Worm (Caenorhabditis elegans) whole organism, young adult: ENCODE data around the gene F10C5.3.

Source experiments
- C06A6.2 ChIP-seq: fragments of 200-800 bp; sonication (Bioruptor generic); conservative IDR thresholded peaks from 2 replicates; pipeline ENCODE4 v1.3.6; 2022; ENCODE audit warnings: missing genetic modification characterization, missing compliant biosample characterization
- F22D6.2 ChIP-seq: sonication (generic microtip); optimal IDR thresholded peaks from 2 replicates; lab custom pipeline; 2016; ENCODE audit warnings: mild to moderate bottlenecking, missing genetic modification characterization, missing compliant biosample characterization
- F37B4.10 ChIP-seq: fragments of 200-800 bp; sonication (Bioruptor generic); IDR thresholded peaks from 2 replicates; pipeline ENCODE4 v1.3.6; 2022; ENCODE audit warnings: missing genetic modification characterization, missing compliant biosample characterization
- F49E8.2 ChIP-seq: sonication (generic microtip); optimal IDR thresholded peaks from 3 replicates; lab custom pipeline; 2017; ENCODE audit warnings: missing genetic modification characterization, mild to moderate bottlenecking, missing compliant biosample characterization, antibody characterized with exemption, moderate library complexity; ENCODE audit not compliant: insufficient read depth
- F57A8.1 ChIP-seq: fragments of 200-800 bp; sonication (Bioruptor generic); optimal IDR thresholded peaks from 2 replicates; lab custom pipeline; 2018; ENCODE audit warnings: mild to moderate bottlenecking, missing genetic modification characterization, moderate library complexity, missing compliant biosample characterization
- K11D2.4 ChIP-seq: fragments of 200-800 bp; sonication (Bioruptor generic); IDR thresholded peaks from 2 replicates; pipeline ENCODE4 v1.3.6; 2022; ENCODE audit warnings: missing genetic modification reagents, missing genetic modification characterization, missing compliant biosample characterization
- T07F8.4 ChIP-seq: sonication (generic microtip); optimal IDR thresholded peaks from 2 replicates; lab custom pipeline; 2016; ENCODE audit warnings: mild to moderate bottlenecking, missing genetic modification characterization, moderate library complexity, missing compliant biosample characterization
- akir-1 ChIP-seq: fragments of 200-800 bp; sonication (Bioruptor generic); optimal IDR thresholded peaks from 2 replicates; lab custom pipeline; 2018; ENCODE audit warnings: mild to moderate bottlenecking, missing genetic modification characterization, moderate library complexity, missing compliant biosample characterization
- cebp-1 ChIP-seq, 2 experiments: fragments of 200-800 bp in 1 of 2; sonication (Bioruptor generic) in 1 of 2; sonication (generic microtip) in 1 of 2; IDR thresholded peaks in 1 of 2; optimal IDR thresholded peaks in 1 of 2; 2 replicates each; pipeline versions ENCODE4 v1.3.6 to Lab custom; 2017 to 2022; ENCODE audit warnings: missing compliant biosample characterization in 2 of 2, missing genetic modification characterization in 2 of 2, mild to moderate bottlenecking in 1 of 2, missing genetic modification reagents in 1 of 2, moderate library complexity in 1 of 2
- ceh-27 ChIP-seq: fragments of 200-800 bp; sonication (Bioruptor generic); optimal IDR thresholded peaks from 2 replicates; lab custom pipeline; 2018; ENCODE audit warnings: mild to moderate bottlenecking, missing genetic modification characterization, moderate library complexity, missing compliant biosample characterization
- ceh-79 ChIP-seq: sonication (generic microtip); optimal IDR thresholded peaks from 2 replicates; lab custom pipeline; 2017; ENCODE audit warnings: mild to moderate bottlenecking, missing genetic modification characterization, missing compliant biosample characterization
- egl-18 ChIP-seq: fragments of 200-800 bp; sonication (Bioruptor generic); IDR thresholded peaks from 2 replicates; pipeline ENCODE4 v1.3.6; 2022; ENCODE audit warnings: missing genetic modification reagents, missing genetic modification characterization, missing compliant biosample characterization
- hlh-12 ChIP-seq: sonication (generic microtip); optimal IDR thresholded peaks from 2 replicates; lab custom pipeline; 2016; ENCODE audit warnings: missing genetic modification characterization, missing compliant biosample characterization
- hlh-26 ChIP-seq: fragments of 200-800 bp; sonication (Bioruptor generic); conservative IDR thresholded peaks from 2 replicates; pipeline ENCODE4 v1.3.6; 2022; ENCODE audit warnings: missing genetic modification reagents, missing genetic modification characterization, missing compliant biosample characterization
- hmg-1.2 ChIP-seq: fragments of 200-800 bp; sonication (Bioruptor generic); IDR thresholded peaks from 2 replicates; pipeline ENCODE4 v1.3.6; 2022; ENCODE audit warnings: missing genetic modification reagents, missing genetic modification characterization, missing compliant biosample characterization
- hsf-1 ChIP-seq: fragments of 200-800 bp; sonication (Bioruptor generic); IDR thresholded peaks from 2 replicates; pipeline ENCODE4 v1.3.6; 2022; ENCODE audit warnings: missing genetic modification reagents, missing genetic modification characterization, missing compliant biosample characterization
- lag-1 ChIP-seq: fragments of 200-800 bp; sonication (Bioruptor generic); IDR thresholded peaks from 2 replicates; pipeline ENCODE4 v1.3.6; 2022; ENCODE audit warnings: missing genetic modification reagents, missing genetic modification characterization, missing compliant biosample characterization
- lin-35 ChIP-seq, 3 experiments: fragments of 150-350 bp in 2 of 3; sonication (generic microtip) in 1 of 3; optimal IDR thresholded peaks; 2 replicates each; lab custom pipeline; 2014 to 2018; ENCODE audit warnings: missing biosample characterization in 3 of 3, missing genetic modification characterization in 3 of 3, missing genetic modification reagents in 3 of 3
- lir-1 ChIP-seq: fragments of 200-800 bp; sonication (Bioruptor generic); conservative IDR thresholded peaks from 2 replicates; pipeline ENCODE4 v1.3.6; 2022; ENCODE audit warnings: missing genetic modification reagents, missing genetic modification characterization, missing compliant biosample characterization
- madf-8 ChIP-seq: fragments of 200-800 bp; sonication (Bioruptor generic); conservative IDR thresholded peaks from 2 replicates; pipeline ENCODE4 v1.3.6; 2022; ENCODE audit warnings: missing genetic modification reagents, missing genetic modification characterization, missing compliant biosample characterization
- nhr-179 ChIP-seq: sonication (generic microtip); optimal IDR thresholded peaks from 2 replicates; lab custom pipeline; 2016; ENCODE audit warnings: mild to moderate bottlenecking, missing genetic modification characterization, missing compliant biosample characterization
- nhr-27 ChIP-seq: fragments of 200-800 bp; sonication (Bioruptor generic); optimal IDR thresholded peaks from 2 replicates; lab custom pipeline; 2018; ENCODE audit warnings: mild to moderate bottlenecking, missing genetic modification characterization, moderate library complexity, missing compliant biosample characterization
- snpc-3.4 ChIP-seq: sonication (generic microtip); optimal IDR thresholded peaks from 2 replicates; lab custom pipeline; 2017; ENCODE audit warnings: missing genetic modification characterization, mild to moderate bottlenecking, missing compliant biosample characterization, antibody characterized with exemption, moderate library complexity, missing genotype, missing genetic modification reagents
- sptf-2 ChIP-seq: fragments of 200-800 bp; sonication (Bioruptor generic); optimal IDR thresholded peaks from 2 replicates; lab custom pipeline; 2018; ENCODE audit warnings: mild to moderate bottlenecking, missing genetic modification characterization, missing compliant biosample characterization
- xnd-1 ChIP-seq: sonication (generic microtip); optimal IDR thresholded peaks from 2 replicates; lab custom pipeline; 2016; ENCODE audit warnings: missing genotype, missing genetic modification reagents, missing genetic modification characterization, missing compliant biosample characterization
- zfh-2 ChIP-seq: fragments of 200-800 bp; sonication (Bioruptor generic); conservative IDR thresholded peaks from 2 replicates; pipeline ENCODE4 v1.3.6; 2022; ENCODE audit warnings: missing genetic modification reagents, missing genetic modification characterization, missing compliant biosample characterization
- ztf-3 ChIP-seq: fragments of 200-800 bp; sonication (Bioruptor generic); optimal IDR thresholded peaks from 2 replicates; lab custom pipeline; 2018; ENCODE audit warnings: mild to moderate bottlenecking, missing genetic modification characterization, missing compliant biosample characterization

Gene F10C5.3

ce11 chrIII:483556-483955 lies at the start of gene F10C5.3:
TSS of gene F10C5.3 (plus strand) at chrIII:483868.
- TF ChIP-seq F37B4.10 (GFP tag; lab: Robert Waterston, UW): no peak
- no peak for TF ChIP-seq F57A8.1
- no peak for TF ChIP-seq F49E8.2 (tag; lab: Kevin White, UChicago)
- TF ChIP-seq lin-35 (GFP tag; optimal IDR thresholded peaks at IDR 0.05; lab: Kevin White, UChicago): no peak
- no peak for TF ChIP-seq ceh-79 (tag; lab: Kevin White, UChicago)
- TF ChIP-seq hsf-1 (GFP tag; lab: Robert Waterston, UW): no peak
- TF ChIP-seq cebp-1 (GFP tag; IDR thresholded peaks at IDR 0.05; lab: Robert Waterston, UW): no peak
- no peak for TF ChIP-seq cebp-1 (tag; optimal IDR thresholded peaks at IDR 0.05; lab: Kevin White, UChicago)

- TF ChIP-seq nhr-179 (tag; lab: Kevin White, UChicago) (no peak), hlh-26 (GFP tag; lab: Robert Waterston, UW) (no peak), hlh-12 (tag; lab: Kevin White, UChicago) (no peak), T07F8.4 (tag; lab: Kevin White, UChicago) (no peak), egl-18 (GFP tag; lab: Robert Waterston, UW) (no peak), K11D2.4 (GFP tag; lab: Robert Waterston, UW) (0 out of 2 replicates have a peak, but pooled peaks have one; percentile 14), F22D6.2 (tag; lab: Kevin White, UChicago) (no peak), nhr-27 (tag; lab: Kevin White, UChicago) (no peak), hmg-1.2 (peak; percentile 40; the same call in 1 of the 2 replicates), zfh-2 (GFP tag; lab: Robert Waterston, UW) (no peak), snpc-3.4 (tag; lab: Kevin White, UChicago) (no peak)
These were observed 49.2 kb upstream of the F10C5.3 start, which contains the start of gene affl-2 for ce11 chrIII:434361-434941. TSS of gene affl-2 (plus strand) at chrIII:434891.

- TF ChIP-seq sptf-2 (GFP tag; lab: Kevin White, UChicago): no peak
- TF ChIP-seq zfh-2 (GFP tag; lab: Robert Waterston, UW): peak; percentile 70
- TF ChIP-seq, all 124 proteins: peak for 1
These were observed 46.6 kb upstream of the F10C5.3 start for ce11 chrIII:437033-437432.

ce11 chrIII:439926-440325 lies 43.7 kb upstream of the F10C5.3 start, which contains the start of gene affl-1:
TSS of gene affl-1 (plus strand) at chrIII:440226.
- no peak for TF ChIP-seq madf-8 (GFP tag; lab: Robert Waterston, UW)

ce11 chrIII:444101-444500 lies 39.6 kb upstream of the F10C5.3 start, which contains the start of gene Y55B1BR.8:
TSS of gene Y55B1BR.8 (plus strand) at chrIII:444401.
- TF ChIP-seq C06A6.2 (GFP tag; lab: Robert Waterston, UW) (no peak), xnd-1 (tag; lab: Kevin White, UChicago) (no peak), lag-1 (GFP tag; lab: Robert Waterston, UW) (no peak), akir-1 (GFP tag; lab: Kevin White, UChicago) (no peak)

- TF ChIP-seq ceh-27 (GFP tag; lab: Kevin White, UChicago) (peak; percentile 39), hmg-1.2 (peak; percentile 22), akir-1 (GFP tag; lab: Kevin White, UChicago) (peak; percentile 66), lir-1 (GFP tag; lab: Robert Waterston, UW) (peak; percentile 56; the same call in 1 of the 2 replicates), ztf-3 (GFP tag; lab: Kevin White, UChicago) (peak; percentile 59)
These were observed 38.2 kb upstream of the F10C5.3 start for ce11 chrIII:445515-445914.
